Worm (Caenorhabditis elegans): ENCODE data around the gene clec-141.

The clec-141 gene

ce11 chrII:5389831-5390323, 17.6 kb downstream of the clec-141 start, which contains the start of gene ndx-6 (continued):
- TF ChIP-seq egl-43 (GFP tag; IDR thresholded peaks at IDR 0.05) (peak; percentile 24; the same call in 1 of the 2 replicates), snpc-1.2 (GFP tag; IDR thresholded peaks at IDR 0.05) (no peak), ztf-11 (tag; optimal IDR thresholded peaks at IDR 0.05) (no peak), nhr-111 (GFP tag; optimal IDR thresholded peaks at IDR 0.05) (no peak), hmg-1.1 (GFP tag; IDR thresholded peaks at IDR 0.05) (peak; percentile 71), lsy-2 (tag; optimal IDR thresholded peaks at IDR 0.05) (peak; percentile 73 to 94), lin-38 (GFP tag; IDR thresholded peaks at IDR 0.05) (peak; percentile 86), dmd-6 (GFP tag; IDR thresholded peaks at IDR 0.05) (peak; percentile 61), skn-1 (tag; optimal IDR thresholded peaks at IDR 0.05) (no peak), dpl-1 (GFP tag; optimal IDR thresholded peaks at IDR 0.05) (peak; percentile 99), mdt-29 (GFP tag; IDR thresholded peaks at IDR 0.05) (no peak), attf-4 (tag; optimal IDR thresholded peaks at IDR 0.05) (no peak), arid-1 (GFP tag; conservative IDR thresholded peaks at IDR 0.05) (peak; percentile 62; the same call in 1 of the 2 replicates), lim-7 (GFP tag; IDR thresholded peaks at IDR 0.05) (no peak), R02D3.7 (tag; optimal IDR thresholded peaks at IDR 0.05) (no peak), ces-1 (GFP tag; optimal IDR thresholded peaks at IDR 0.05) (no peak), zip-2 (tag; optimal IDR thresholded peaks at IDR 0.05) (no peak), spr-1 (tag; optimal IDR thresholded peaks at IDR 0.05) (peak; percentile 66), lin-1 (GFP tag; IDR thresholded peaks at IDR 0.05) (no peak), F26F4.8 (GFP tag; conservative IDR thresholded peaks at IDR 0.05) (no peak), ama-1 (optimal IDR thresholded peaks at IDR 0.05) (peak; percentile 55), madf-5 (GFP tag; IDR thresholded peaks at IDR 0.05) (no peak), zfp-3 (GFP tag; conservative IDR thresholded peaks at IDR 0.05) (peak; percentile 60; the same call in 1 of the 2 replicates), lin-15B (tag; optimal IDR thresholded peaks at IDR 0.05) (peak; percentile 22), unc-62 (GFP tag; optimal IDR thresholded peaks at IDR 0.05 in 1 of 2) (peak in 1 of 2 experiments; percentile 89), unc-62 (tag; optimal IDR thresholded peaks at IDR 0.05) (no peak), mdl-1 (tag; optimal IDR thresholded peaks at IDR 0.05) (peak in 1 of 2 experiments; percentile 27), mxl-3 (GFP tag; optimal IDR thresholded peaks at IDR 0.05) (peak; percentile 57), tra-1 (GFP tag; IDR thresholded peaks at IDR 0.05) (no peak), snpc-4 (tag; optimal IDR thresholded peaks at IDR 0.05) (no peak), ztf-7 (tag; optimal IDR thresholded peaks at IDR 0.05) (peak; percentile 43), F44E2.7 (GFP tag; IDR thresholded peaks at IDR 0.05) (no peak), lin-29 (GFP tag; IDR thresholded peaks at IDR 0.05) (0 out of 2 replicates have a peak, but pooled peaks have one; percentile 32), F37D6.2 (tag; optimal IDR thresholded peaks at IDR 0.05) (peak; percentile 31), pqm-1 (tag; optimal IDR thresholded peaks at IDR 0.05) (no peak), daf-19 (GFP tag; conservative IDR thresholded peaks at IDR 0.05) (peak; percentile 53; the same call in 1 of the 2 replicates), nhr-6 (tag; optimal IDR thresholded peaks at IDR 0.05) (peak; percentile 61), jun-1 (tag; optimal IDR thresholded peaks at IDR 0.05) (peak; percentile 26), T26A8.4 (GFP tag; IDR thresholded peaks at IDR 0.05) (peak; percentile 74), nhr-237 (tag; optimal IDR thresholded peaks at IDR 0.05) (no peak), nhr-41 (GFP tag; IDR thresholded peaks at IDR 0.05) (no peak), dmd-9 (GFP tag; IDR thresholded peaks at IDR 0.05) (0 out of 2 replicates have a peak, but pooled peaks have one; percentile 42), cey-2 (tag; optimal IDR thresholded peaks at IDR 0.05; ENCODE audit: borderline replicate concordance, insufficient read depth) (no peak), nhr-77 (tag; optimal IDR thresholded peaks at IDR 0.05) (peak; percentile 88), ctbp-1 (GFP tag; IDR thresholded peaks at IDR 0.05) (0 out of 2 replicates have a peak, but pooled peaks have one; percentile 23), ZK337.2 (GFP tag; IDR thresholded peaks at IDR 0.05) (no peak), ceh-28 (tag; optimal IDR thresholded peaks at IDR 0.05) (no peak), mep-1 (tag; optimal IDR thresholded peaks at IDR 0.05) (peak; percentile 86), Y105C5A.15 (GFP tag; IDR thresholded peaks at IDR 0.05) (no peak), daf-12 (tag; optimal IDR thresholded peaks at IDR 0.05) (no peak)
